Worm (Caenorhabditis elegans) whole organism, late embryonic: ENCODE measurements around the gene fbxa-215.

ENCODE experiments used
- C08G9.2 ChIP-seq: sonication (generic microtip); optimal IDR thresholded peaks from 2 replicates; lab custom pipeline; 2016; ENCODE audit warnings: mild to moderate bottlenecking, missing genetic modification characterization, moderate library complexity, missing compliant biosample characterization
- K02D7.2 ChIP-seq: sonication (generic microtip); optimal IDR thresholded peaks from 2 replicates; lab custom pipeline; 2017; ENCODE audit warnings: mild to moderate bottlenecking, missing genetic modification characterization, missing compliant biosample characterization
- K09A11.1 ChIP-seq: sonication (generic microtip); optimal IDR thresholded peaks from 2 replicates; lab custom pipeline; 2017; ENCODE audit warnings: antibody characterized with exemption, mild to moderate bottlenecking, missing genetic modification characterization, missing compliant biosample characterization; ENCODE audit not compliant: insufficient read depth
- Y22D7AL.16 ChIP-seq: sonication (generic microtip); optimal IDR thresholded peaks from 2 replicates; lab custom pipeline; 2016; ENCODE audit warnings: missing genetic modification characterization, missing compliant biosample characterization
- ahr-1 ChIP-seq: sonication (generic microtip); optimal IDR thresholded peaks from 2 replicates; lab custom pipeline; 2016; ENCODE audit warnings: missing genetic modification characterization, missing compliant biosample characterization
- ceh-14 ChIP-seq: sonication (generic microtip); optimal IDR thresholded peaks from 2 replicates; lab custom pipeline; 2016; ENCODE audit warnings: missing genotype, missing genetic modification characterization, missing compliant biosample characterization
- ceh-18 ChIP-seq: sonication (generic microtip); optimal IDR thresholded peaks from 2 replicates; lab custom pipeline; 2016; ENCODE audit warnings: missing genetic modification characterization, missing compliant biosample characterization
- ceh-19 ChIP-seq: fragments of 200-800 bp; sonication (Bioruptor generic); optimal IDR thresholded peaks from 2 replicates; lab custom pipeline; 2018; ENCODE audit warnings: mild to moderate bottlenecking, missing genetic modification characterization, missing compliant biosample characterization
- ceh-2 ChIP-seq: sonication (generic microtip); optimal IDR thresholded peaks from 2 replicates; lab custom pipeline; 2016; ENCODE audit warnings: missing genotype, missing genetic modification characterization, missing compliant biosample characterization
- ceh-22 ChIP-seq: sonication (generic microtip); optimal IDR thresholded peaks from 2 replicates; lab custom pipeline; 2017; ENCODE audit warnings: missing biosample characterization, missing genetic modification characterization
- ceh-24 ChIP-seq: sonication (generic microtip); optimal IDR thresholded peaks from 2 replicates; lab custom pipeline; 2016; ENCODE audit warnings: mild to moderate bottlenecking, missing genetic modification characterization, missing compliant biosample characterization
- ceh-30 ChIP-seq: fragments of 150-350 bp; optimal IDR thresholded peaks from 2 replicates; lab custom pipeline; 2014; ENCODE audit warnings: missing biosample characterization, missing genetic modification characterization
- ceh-31 ChIP-seq: sonication (generic microtip); optimal IDR thresholded peaks from 2 replicates; lab custom pipeline; 2016; ENCODE audit warnings: missing genetic modification characterization, missing compliant biosample characterization
- ceh-34 ChIP-seq: sonication (generic microtip); optimal IDR thresholded peaks from 2 replicates; lab custom pipeline; 2016; ENCODE audit warnings: mild to moderate bottlenecking, missing genetic modification characterization, missing compliant biosample characterization
- ceh-6 ChIP-seq: fragments of 200-800 bp; sonication (Bioruptor generic); optimal IDR thresholded peaks from 2 replicates; lab custom pipeline; 2018; ENCODE audit warnings: mild to moderate bottlenecking, missing genetic modification characterization, missing compliant biosample characterization
- dve-1 ChIP-seq: sonication (generic microtip); optimal IDR thresholded peaks from 2 replicates; lab custom pipeline; 2017; ENCODE audit warnings: antibody characterized with exemption, mild to moderate bottlenecking, missing genetic modification characterization, missing compliant biosample characterization
- elt-2 ChIP-seq: sonication (generic microtip); optimal IDR thresholded peaks from 2 replicates; lab custom pipeline; 2016; ENCODE audit warnings: missing genetic modification reagents, missing genetic modification characterization, missing compliant biosample characterization
- elt-4 ChIP-seq: sonication (generic microtip); optimal IDR thresholded peaks from 2 replicates; lab custom pipeline; 2016; ENCODE audit warnings: missing genetic modification characterization, missing compliant biosample characterization
- fkh-10 ChIP-seq: fragments of 150-350 bp; optimal IDR thresholded peaks from 2 replicates; lab custom pipeline; 2014; ENCODE audit warnings: missing biosample characterization, missing genetic modification reagents, missing genetic modification characterization
- fkh-6 ChIP-seq: sonication (generic microtip); optimal IDR thresholded peaks from 2 replicates; lab custom pipeline; 2016; ENCODE audit warnings: missing genetic modification characterization, missing compliant biosample characterization
- gmeb-2 ChIP-seq: sonication (generic microtip); optimal IDR thresholded peaks from 2 replicates; lab custom pipeline; 2016; ENCODE audit warnings: missing genetic modification characterization, inconsistent platforms, missing compliant biosample characterization
- hlh-15 ChIP-seq: sonication (generic microtip); optimal IDR thresholded peaks from 2 replicates; lab custom pipeline; 2016; ENCODE audit warnings: missing genetic modification characterization, missing compliant biosample characterization
- hlh-30 ChIP-seq: sonication (generic microtip); optimal IDR thresholded peaks from 2 replicates; lab custom pipeline; 2017; ENCODE audit warnings: antibody characterized with exemption, missing genetic modification characterization, missing compliant biosample characterization; ENCODE audit not compliant: insufficient read depth
- hlh-8 ChIP-seq: sonication (generic microtip); optimal IDR thresholded peaks from 2 replicates; lab custom pipeline; 2016; ENCODE audit warnings: missing genotype, missing genetic modification characterization, missing compliant biosample characterization
- madf-2 ChIP-seq: sonication (generic microtip); optimal IDR thresholded peaks from 2 replicates; lab custom pipeline; 2017; ENCODE audit warnings: missing genetic modification characterization, missing compliant biosample characterization
- nfya-1 ChIP-seq: sonication (generic microtip); optimal IDR thresholded peaks from 2 replicates; lab custom pipeline; 2017; ENCODE audit warnings: missing genetic modification characterization, mild to moderate bottlenecking, missing compliant biosample characterization, antibody characterized with exemption, moderate library complexity
- nhr-11 ChIP-seq: fragments of 150-350 bp; optimal IDR thresholded peaks from 2 replicates; lab custom pipeline; 2014; ENCODE audit warnings: missing biosample characterization, missing genetic modification characterization
- pax-1 ChIP-seq: fragments of 150-350 bp; optimal IDR thresholded peaks from 2 replicates; lab custom pipeline; 2014; ENCODE audit warnings: missing biosample characterization, missing genetic modification characterization
- pha-4 ChIP-seq: fragments of 150-350 bp; optimal IDR thresholded peaks from 2 replicates; lab custom pipeline; 2018; ENCODE audit warnings: missing biosample characterization, missing genetic modification reagents, missing genetic modification characterization
- pqm-1 ChIP-seq: sonication (generic microtip); optimal IDR thresholded peaks from 2 replicates; lab custom pipeline; 2016; ENCODE audit warnings: missing genetic modification characterization, missing compliant biosample characterization
- pros-1 ChIP-seq: fragments of 150-350 bp; optimal IDR thresholded peaks from 2 replicates; lab custom pipeline; 2014; ENCODE audit warnings: missing biosample characterization, missing genetic modification reagents, missing genetic modification characterization
- ref-2 ChIP-seq: sonication (generic microtip); optimal IDR thresholded peaks from 2 replicates; lab custom pipeline; 2016; ENCODE audit warnings: missing genetic modification characterization, missing compliant biosample characterization
- rnt-1 ChIP-seq: sonication (generic microtip); optimal IDR thresholded peaks from 2 replicates; lab custom pipeline; 2016; ENCODE audit warnings: missing genetic modification characterization, missing compliant biosample characterization
- sdc-2 ChIP-seq: sonication (generic microtip); optimal IDR thresholded peaks from 2 replicates; lab custom pipeline; 2016; ENCODE audit warnings: missing genotype, missing genetic modification characterization, missing compliant biosample characterization
- sox-2 ChIP-seq: fragments of 200-800 bp; sonication (Bioruptor generic); IDR thresholded peaks from 2 replicates; pipeline ENCODE4 v1.3.6; 2022; ENCODE audit warnings: missing genetic modification reagents, missing genetic modification characterization, missing compliant biosample characterization
- tbx-2 ChIP-seq: sonication (generic microtip); optimal IDR thresholded peaks from 2 replicates; lab custom pipeline; 2016; ENCODE audit warnings: missing genetic modification characterization, missing compliant biosample characterization
- ttx-3 ChIP-seq: sonication (generic microtip); optimal IDR thresholded peaks from 2 replicates; lab custom pipeline; 2016; ENCODE audit warnings: missing genetic modification reagents, missing genetic modification characterization, missing compliant biosample characterization
- unc-55 ChIP-seq: sonication (generic microtip); optimal IDR thresholded peaks from 2 replicates; lab custom pipeline; 2017; ENCODE audit warnings: missing biosample characterization, missing genetic modification reagents, missing genetic modification characterization
- unc-86 ChIP-seq: sonication (generic microtip); optimal IDR thresholded peaks from 2 replicates; lab custom pipeline; 2016; ENCODE audit warnings: missing genetic modification characterization, missing compliant biosample characterization
- zip-5 ChIP-seq: sonication (generic microtip); optimal IDR thresholded peaks from 2 replicates; lab custom pipeline; 2016; ENCODE audit warnings: missing genetic modification characterization, missing compliant biosample characterization

Gene fbxa-215

DNA sequence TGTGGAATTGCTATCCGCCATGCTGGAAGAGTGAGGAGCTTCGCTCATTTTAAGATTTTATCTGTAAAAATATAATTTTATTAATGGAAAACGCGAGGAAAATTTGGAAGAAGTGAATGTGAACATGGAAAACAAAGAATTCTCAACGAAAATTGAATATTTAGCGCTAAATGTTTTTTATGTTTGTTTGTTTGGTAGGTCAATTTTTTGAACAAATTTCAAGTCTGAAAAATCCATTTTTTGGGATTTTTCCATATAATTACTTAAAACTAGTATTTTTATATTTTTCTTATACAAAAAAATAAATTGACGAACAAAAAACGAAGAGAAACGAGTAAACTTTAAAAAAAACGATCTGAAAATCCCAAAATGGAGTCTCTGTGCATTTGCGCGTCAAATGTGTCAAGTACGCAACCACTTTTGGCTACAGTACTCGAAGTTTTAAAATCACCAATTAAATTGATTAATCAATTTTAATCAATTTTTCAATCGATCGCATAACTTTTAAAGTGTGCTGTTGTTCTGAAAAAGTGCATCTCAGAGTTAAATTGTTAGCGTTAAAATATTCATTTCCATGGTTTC, at the start of gene fbxa-215:
Gene fbxa-215 (minus strand): TSS at position 61 of the 582 bp plus-strand sequence.
- TF ChIP-seq ceh-2 (tag; lab: Kevin White, UChicago) (no peak), unc-86 (tag; lab: Kevin White, UChicago) (no peak), ceh-19 (no peak), pax-1 (tag; lab: Kevin White, UChicago) (no peak), madf-2 (tag; lab: Kevin White, UChicago) (no peak), K02D7.2 (tag; lab: Kevin White, UChicago) (no peak), elt-4 (tag; lab: Kevin White, UChicago) (no peak), nfya-1 (tag; lab: Kevin White, UChicago) (no peak), ceh-6 (GFP tag; lab: Kevin White, UChicago) (no peak)

ce11 chrIV:13716279-13716678, 49.6 kb upstream of the fbxa-215 start, which contains the start of gene C47A4.1:
Gene C47A4.1, minus strand, starts transcription at chrIV:13716379.
- TF ChIP-seq K02D7.2 (tag; lab: Kevin White, UChicago) (no peak), ceh-30 (no peak), fkh-10 (no peak), sox-2 (GFP tag; lab: Robert Waterston, UW) (no peak), Y22D7AL.16 (tag; lab: Kevin White, UChicago) (no peak), fkh-6 (tag; lab: Kevin White, UChicago) (no peak)
- TF ChIP-seq, all 69 proteins: peak for 0

ce11 chrIV:13710367-13710766, 43.7 kb upstream of the fbxa-215 start:
- TF ChIP-seq unc-55 (GFP tag; lab: Kevin White, UChicago) = peak; percentile 77
- no peak for TF ChIP-seq ceh-24 (tag; lab: Kevin White, UChicago)

DNA sequence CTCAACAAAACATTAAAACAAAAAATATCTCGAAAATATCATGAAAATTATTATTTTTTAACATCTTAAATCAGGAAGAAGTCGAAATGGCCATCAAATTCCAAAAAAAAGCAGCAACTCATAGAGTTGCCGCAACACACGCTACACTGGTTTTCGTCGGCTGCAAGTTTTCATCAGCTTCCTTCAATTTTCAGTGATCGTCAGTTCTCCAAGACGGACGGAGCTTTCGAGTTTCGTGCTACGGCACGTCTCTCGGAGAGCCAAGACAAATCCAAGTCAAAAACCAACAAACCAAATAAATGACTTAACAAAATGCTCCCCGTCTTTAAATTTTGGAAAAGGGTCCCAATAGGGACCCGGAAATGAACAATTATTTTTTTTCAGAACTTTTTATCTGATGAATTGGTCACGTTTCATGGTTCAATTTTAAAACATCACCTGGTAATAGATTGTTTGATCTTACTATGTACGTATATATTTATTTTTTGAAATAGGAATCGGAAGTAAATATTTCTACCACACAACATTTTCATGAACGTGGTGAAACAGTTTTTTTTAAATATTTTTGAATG, 42.4 kb upstream of the fbxa-215 start:
- TF ChIP-seq K09A11.1 (tag; lab: Kevin White, UChicago) = no peak
- TF ChIP-seq ahr-1 = no peak
- no peak for TF ChIP-seq pax-1 (tag; lab: Kevin White, UChicago)
- no peak for TF ChIP-seq ceh-18 (tag; lab: Kevin White, UChicago)

DNA sequence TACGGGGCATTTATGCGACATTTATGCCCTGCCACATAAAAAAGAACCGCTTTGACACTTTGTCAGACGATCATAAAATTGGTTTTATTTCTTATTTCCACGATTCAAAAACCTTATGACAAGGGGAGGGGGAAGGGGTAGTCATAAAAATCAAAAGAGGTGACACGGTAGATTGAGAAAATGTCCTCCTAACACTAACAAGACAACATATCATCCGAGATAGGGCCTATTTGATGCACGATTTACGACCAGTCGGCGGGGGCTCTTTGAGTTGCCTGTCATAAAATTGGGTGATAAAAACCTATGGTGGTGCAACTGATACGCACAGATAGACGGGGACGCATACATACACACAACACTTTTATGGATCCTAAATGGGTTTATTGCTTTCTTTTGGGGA, 41.2 kb upstream of the fbxa-215 start:
- TF ChIP-seq sdc-2 = no peak
- no peak for TF ChIP-seq hlh-30
- TF ChIP-seq hlh-15 (tag; lab: Kevin White, UChicago) = no peak
- TF ChIP-seq unc-55 (GFP tag; lab: Kevin White, UChicago) = peak; percentile 38
- TF ChIP-seq elt-2 (tag; lab: Kevin White, UChicago) = peak; percentile 89
- no peak for TF ChIP-seq ceh-2 (tag; lab: Kevin White, UChicago)
- TF ChIP-seq pqm-1 (tag; lab: Kevin White, UChicago) = peak; percentile 17
- TF ChIP-seq tbx-2 (tag; lab: Kevin White, UChicago) = peak; percentile 1

DNA sequence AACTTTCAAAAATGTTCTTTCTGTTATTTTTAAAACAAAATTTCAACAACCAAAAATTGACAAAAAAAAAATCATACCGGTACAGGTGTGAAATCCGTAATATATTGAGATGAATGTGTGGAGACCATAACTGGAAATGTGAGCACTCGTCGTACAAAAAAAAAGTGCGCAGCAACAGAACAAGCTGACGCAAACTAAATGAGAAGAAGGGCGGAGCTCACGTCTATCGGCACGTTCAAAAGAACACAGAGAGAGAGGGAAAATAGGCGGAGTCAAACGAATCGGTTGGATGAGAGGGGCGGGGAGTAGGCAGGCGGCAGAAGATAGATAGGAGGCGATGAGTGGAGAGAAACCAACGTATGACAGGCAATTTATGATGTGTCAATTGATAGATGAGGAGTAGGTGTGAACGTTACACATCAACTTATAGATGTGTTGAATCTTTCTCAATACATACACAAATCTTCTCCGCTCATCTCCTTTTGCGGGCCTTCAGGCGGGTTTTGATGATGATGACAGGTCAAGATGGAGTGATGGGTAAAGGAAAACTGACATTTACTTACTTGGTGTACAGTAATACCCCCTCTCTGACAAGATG, 37.2 kb upstream of the fbxa-215 start, which contains the start of gene tlp-1:
Gene tlp-1 (minus strand): TSS at position 255 of the 598 bp plus-strand sequence.
- TF ChIP-seq tbx-2 (tag; lab: Kevin White, UChicago) (peak; percentile 65), ceh-34 (tag; lab: Kevin White, UChicago) (no peak), ceh-14 (tag; lab: Kevin White, UChicago) (no peak), ttx-3 (no peak), nhr-11 (no peak), ceh-2 (tag; lab: Kevin White, UChicago) (no peak), Y22D7AL.16 (tag; lab: Kevin White, UChicago) (no peak), pqm-1 (tag; lab: Kevin White, UChicago) (no peak), ref-2 (no peak), sdc-2 (no peak), pha-4 (tag; lab: Kevin White, UChicago) (no peak), gmeb-2 (tag; lab: Kevin White, UChicago) (no peak), ceh-31 (tag; lab: Kevin White, UChicago) (no peak), ceh-30 (no peak), unc-55 (GFP tag; lab: Kevin White, UChicago) (peak; percentile 99), pros-1 (tag; lab: Kevin White, UChicago) (no peak), ceh-18 (tag; lab: Kevin White, UChicago) (peak; percentile 42), dve-1 (tag; lab: Kevin White, UChicago) (no peak), rnt-1 (tag; lab: Kevin White, UChicago) (peak; percentile 87), ceh-6 (GFP tag; lab: Kevin White, UChicago) (no peak), hlh-8 (tag; lab: Kevin White, UChicago) (no peak), C08G9.2 (tag; lab: Kevin White, UChicago) (peak; percentile 46), unc-86 (tag; lab: Kevin White, UChicago) (no peak), ceh-22 (no peak), zip-5 (tag; lab: Kevin White, UChicago) (no peak)
